Worm (Caenorhabditis elegans): ENCODE measurements around the gene metr-1.
"Not testable (repeated sequence)": the region's sequence is repeated elsewhere in the genome, so short reads cannot be mapped to it uniquely, and the experiment has no call there.

Gene metr-1

ce11 chrII:10895959-10896358 lies 30.4 kb upstream of the metr-1 start:
- TF ChIP-seq tbx-11 (GFP tag; IDR thresholded peaks at IDR 0.05): no peak
- TF ChIP-seq tra-4 (tag; optimal IDR thresholded peaks at IDR 0.05): no peak
- TF ChIP-seq ceh-13 (GFP tag; optimal IDR thresholded peaks at IDR 0.05): no peak
- TF ChIP-seq sea-1 (GFP tag; conservative IDR thresholded peaks at IDR 0.05): no peak
- no peak for TF ChIP-seq hmbx-1 (tag; optimal IDR thresholded peaks at IDR 0.05)
- TF ChIP-seq ceh-36 (tag; optimal IDR thresholded peaks at IDR 0.05): no peak
- TF ChIP-seq hnd-1 (tag; optimal IDR thresholded peaks at IDR 0.05): no peak
- TF ChIP-seq flt-1 (GFP tag; IDR thresholded peaks at IDR 0.05): no peak
- TF ChIP-seq ets-7 (tag; optimal IDR thresholded peaks at IDR 0.05): no peak
- no peak for TF ChIP-seq ama-1 (optimal IDR thresholded peaks at IDR 0.05)
- no peak for TF ChIP-seq aly-1 (tag; optimal IDR thresholded peaks at IDR 0.05)
- TF ChIP-seq tbx-37 (GFP tag; conservative IDR thresholded peaks at IDR 0.05): no peak
- no peak for TF ChIP-seq hmg-4 (GFP tag; optimal IDR thresholded peaks at IDR 0.05)
- TF ChIP-seq B0310.2 (tag; optimal IDR thresholded peaks at IDR 0.05): no peak
- no peak for TF ChIP-seq scrt-1 (GFP tag; IDR thresholded peaks at IDR 0.05)
- no peak for TF ChIP-seq F13C5.2 (tag; optimal IDR thresholded peaks at IDR 0.05)
- TF ChIP-seq pes-1 (GFP tag; IDR thresholded peaks at IDR 0.05): no peak

- TF ChIP-seq ama-1 (optimal IDR thresholded peaks at IDR 0.05) (no peak), pes-1 (GFP tag; IDR thresholded peaks at IDR 0.05) (no peak), B0310.2 (tag; optimal IDR thresholded peaks at IDR 0.05) (no peak), hnd-1 (tag; optimal IDR thresholded peaks at IDR 0.05) (no peak), hmg-4 (GFP tag; optimal IDR thresholded peaks at IDR 0.05) (no peak), tbx-11 (GFP tag; IDR thresholded peaks at IDR 0.05) (no peak), flt-1 (GFP tag; IDR thresholded peaks at IDR 0.05) (no peak), aly-1 (tag; optimal IDR thresholded peaks at IDR 0.05) (no peak), tbx-37 (GFP tag; conservative IDR thresholded peaks at IDR 0.05) (no peak), tra-4 (tag; optimal IDR thresholded peaks at IDR 0.05) (no peak), hmbx-1 (tag; optimal IDR thresholded peaks at IDR 0.05) (no peak), ceh-13 (GFP tag; optimal IDR thresholded peaks at IDR 0.05) (no peak), ceh-36 (tag; optimal IDR thresholded peaks at IDR 0.05) (no peak), sea-1 (GFP tag; conservative IDR thresholded peaks at IDR 0.05) (no peak), ets-7 (tag; optimal IDR thresholded peaks at IDR 0.05) (no peak), scrt-1 (GFP tag; IDR thresholded peaks at IDR 0.05) (no peak), F13C5.2 (tag; optimal IDR thresholded peaks at IDR 0.05) (no peak)
These were observed 27.4 kb upstream of the metr-1 start for ce11 chrII:10898998-10899397.

- TF ChIP-seq aly-1 (tag; optimal IDR thresholded peaks at IDR 0.05): no peak
These were observed 24.3 kb upstream of the metr-1 start, which contains the start of gene gly-1 for ce11 chrII:10902104-10902503. Gene gly-1 (minus strand): TSS chrII:10902204.

- TF ChIP-seq ceh-36 (tag; optimal IDR thresholded peaks at IDR 0.05); hnd-1 (tag; optimal IDR thresholded peaks at IDR 0.05); ama-1 (optimal IDR thresholded peaks at IDR 0.05): not testable (repeated sequence)
These were observed 22.0 kb upstream of the metr-1 start, which contains the start of gene sra-12 for ce11 chrII:10904379-10904778. Gene sra-12 (minus strand): TSS chrII:10904479.

ce11 chrII:10910219-10910618 lies 16.1 kb upstream of the metr-1 start, which contains the start of gene sra-11:
Gene sra-11 (minus strand): TSS chrII:10910319.
- no peak for TF ChIP-seq ceh-13 (GFP tag; optimal IDR thresholded peaks at IDR 0.05)
- TF ChIP-seq pes-1 (GFP tag; IDR thresholded peaks at IDR 0.05): no peak
- TF ChIP-seq hmg-4 (GFP tag; optimal IDR thresholded peaks at IDR 0.05): no peak
- no peak for TF ChIP-seq scrt-1 (GFP tag; IDR thresholded peaks at IDR 0.05)
- no peak for TF ChIP-seq B0310.2 (tag; optimal IDR thresholded peaks at IDR 0.05)
- no peak for TF ChIP-seq hnd-1 (tag; optimal IDR thresholded peaks at IDR 0.05)
- no peak for TF ChIP-seq aly-1 (tag; optimal IDR thresholded peaks at IDR 0.05)
- TF ChIP-seq ceh-36 (tag; optimal IDR thresholded peaks at IDR 0.05): no peak
- no peak for TF ChIP-seq ets-7 (tag; optimal IDR thresholded peaks at IDR 0.05)
- TF ChIP-seq F13C5.2 (tag; optimal IDR thresholded peaks at IDR 0.05): no peak
- TF ChIP-seq tbx-37 (GFP tag; conservative IDR thresholded peaks at IDR 0.05): no peak

ce11 chrII:10912995-10913394 lies 13.4 kb upstream of the metr-1 start:
- TF ChIP-seq sea-1 (GFP tag; conservative IDR thresholded peaks at IDR 0.05) (no peak), pes-1 (GFP tag; IDR thresholded peaks at IDR 0.05) (no peak), ama-1 (optimal IDR thresholded peaks at IDR 0.05) (no peak), tbx-37 (GFP tag; conservative IDR thresholded peaks at IDR 0.05) (no peak), hmg-4 (GFP tag; optimal IDR thresholded peaks at IDR 0.05) (no peak), ceh-13 (GFP tag; optimal IDR thresholded peaks at IDR 0.05) (no peak), hnd-1 (tag; optimal IDR thresholded peaks at IDR 0.05) (no peak), F13C5.2 (tag; optimal IDR thresholded peaks at IDR 0.05) (no peak), aly-1 (tag; optimal IDR thresholded peaks at IDR 0.05) (no peak), tbx-11 (GFP tag; IDR thresholded peaks at IDR 0.05) (no peak), ceh-36 (tag; optimal IDR thresholded peaks at IDR 0.05) (no peak), B0310.2 (tag; optimal IDR thresholded peaks at IDR 0.05) (no peak), ets-7 (tag; optimal IDR thresholded peaks at IDR 0.05) (no peak), flt-1 (GFP tag; IDR thresholded peaks at IDR 0.05) (no peak), scrt-1 (GFP tag; IDR thresholded peaks at IDR 0.05) (no peak), hmbx-1 (tag; optimal IDR thresholded peaks at IDR 0.05) (no peak)

- no peak for TF ChIP-seq B0310.2 (tag; optimal IDR thresholded peaks at IDR 0.05)
- no peak for TF ChIP-seq hnd-1 (tag; optimal IDR thresholded peaks at IDR 0.05)
- TF ChIP-seq ceh-36 (tag; optimal IDR thresholded peaks at IDR 0.05): no peak
These were observed 12.0 kb upstream of the metr-1 start, which contains the start of gene F44F4.15 for ce11 chrII:10914366-10914765. Gene F44F4.15 (plus strand): TSS chrII:10914666.

- TF ChIP-seq pes-1 (GFP tag; IDR thresholded peaks at IDR 0.05): no peak
- no peak for TF ChIP-seq ceh-36 (tag; optimal IDR thresholded peaks at IDR 0.05)
- no peak for TF ChIP-seq tra-4 (tag; optimal IDR thresholded peaks at IDR 0.05)
- TF ChIP-seq sea-1 (GFP tag; conservative IDR thresholded peaks at IDR 0.05): no peak
- TF ChIP-seq F13C5.2 (tag; optimal IDR thresholded peaks at IDR 0.05): no peak
- TF ChIP-seq ama-1 (optimal IDR thresholded peaks at IDR 0.05): no peak
- no peak for TF ChIP-seq B0310.2 (tag; optimal IDR thresholded peaks at IDR 0.05)
- TF ChIP-seq ceh-13 (GFP tag; optimal IDR thresholded peaks at IDR 0.05): no peak
- no peak for TF ChIP-seq tbx-37 (GFP tag; conservative IDR thresholded peaks at IDR 0.05)
- no peak for TF ChIP-seq hmbx-1 (tag; optimal IDR thresholded peaks at IDR 0.05)
These were observed 10.6 kb upstream of the metr-1 start, which contains the start of gene F44F4.9 for ce11 chrII:10915732-10916131. Gene F44F4.9 (minus strand): TSS chrII:10915832.
